Fruit fly (Drosophila melanogaster): ENCODE results near the gene NELF-B.

NELF-B gene

DNA sequence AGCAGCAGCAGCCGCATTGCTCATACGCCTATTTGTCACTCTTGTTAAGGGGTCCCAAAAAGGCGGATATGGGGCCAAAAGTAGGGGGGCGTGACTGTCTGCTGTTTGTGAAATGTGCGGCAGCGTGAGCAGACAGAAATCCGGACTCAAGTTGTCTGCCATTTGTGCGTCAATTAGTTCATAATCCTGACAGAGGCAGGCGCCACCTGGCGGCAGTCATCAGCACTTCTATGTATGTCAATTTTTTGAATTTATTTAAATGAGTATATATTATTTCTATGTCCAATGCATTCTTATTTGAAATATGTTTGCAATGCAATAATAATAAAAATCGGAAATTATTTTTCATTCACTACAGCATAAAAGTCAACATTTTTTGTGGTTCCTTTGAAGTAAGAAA, 15.9 kb upstream of the NELF-B start:
- no peak for TF ChIP-seq ss (GFP tag; optimal IDR thresholded peaks at IDR 0.05)
- no peak for TF ChIP-seq lz (GFP tag; optimal IDR thresholded peaks at IDR 0.05)
- no peak for TF ChIP-seq vri (GFP tag; optimal IDR thresholded peaks at IDR 0.05)

DNA sequence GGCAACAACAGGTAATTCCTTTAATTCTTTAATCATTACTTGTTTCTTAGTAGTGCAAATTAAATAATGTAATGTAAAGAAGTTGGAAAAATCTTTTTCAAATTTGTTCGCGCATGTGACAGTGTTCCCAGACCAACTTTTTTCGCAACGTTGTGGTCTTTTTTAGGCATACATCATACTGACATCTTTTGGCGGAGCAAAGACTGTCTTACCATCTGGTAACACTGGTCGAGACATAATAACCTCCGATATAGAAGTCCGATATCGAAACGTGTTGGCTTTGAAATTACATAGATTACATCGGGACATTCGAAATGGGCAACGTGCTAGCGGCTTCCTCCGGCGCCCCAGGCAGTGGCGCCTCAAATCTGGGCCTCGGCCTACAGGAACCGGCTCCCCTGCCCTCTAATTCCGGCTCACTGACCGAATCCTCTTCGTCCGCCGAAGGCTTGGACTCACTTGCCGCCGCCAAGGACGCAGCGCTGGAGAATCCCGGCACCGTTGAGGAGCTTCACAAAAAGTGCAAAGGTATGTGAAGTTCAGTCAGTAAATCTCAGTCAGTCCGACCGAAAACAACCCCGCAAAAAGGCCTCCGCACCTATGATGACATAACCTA, 9.1 kb upstream of the NELF-B start:
- TF ChIP-seq CG3919 (GFP tag; optimal IDR thresholded peaks at IDR 0.05), result no peak
- no peak for TF ChIP-seq Eip78C (GFP tag)
- TF ChIP-seq salr (GFP tag; optimal IDR thresholded peaks at IDR 0.05), result no peak
- no peak for TF ChIP-seq CG8119 (GFP tag; IDR thresholded peaks at IDR 0.05)
- peak; percentile 87 for TF ChIP-seq svp (GFP tag)
- no peak for TF ChIP-seq fd59A (GFP tag; optimal IDR thresholded peaks at IDR 0.05)
- peak; percentile 7 for TF ChIP-seq CG1621 (tag; optimal IDR thresholded peaks at IDR 0.05)
- TF ChIP-seq Sox102F (GFP tag; optimal IDR thresholded peaks at IDR 0.05), result no peak
- TF ChIP-seq CG31627 (GFP tag; optimal IDR thresholded peaks at IDR 0.05), result no peak
- no peak for TF ChIP-seq net (GFP tag; optimal IDR thresholded peaks at IDR 0.05)
- TF ChIP-seq vri (GFP tag; optimal IDR thresholded peaks at IDR 0.05), result peak; percentile 46

- TF ChIP-seq CG3919 (GFP tag; optimal IDR thresholded peaks at IDR 0.05), result no peak
- TF ChIP-seq fd85E (GFP tag; optimal IDR thresholded peaks at IDR 0.05), result no peak
- no peak for TF ChIP-seq topi (GFP tag; optimal IDR thresholded peaks at IDR 0.05)
- no peak for TF ChIP-seq CG6163 (GFP tag; IDR thresholded peaks at IDR 0.05)
- no peak for TF ChIP-seq CG34406 (GFP tag; optimal IDR thresholded peaks at IDR 0.05)
- no peak for TF ChIP-seq Met (GFP tag; optimal IDR thresholded peaks at IDR 0.05)
- no peak for TF ChIP-seq CG16779 (tag; optimal IDR thresholded peaks at IDR 0.05)
Measured at dm6 chrX:7736593-7736992, 8.4 kb upstream of the NELF-B start, which contains the start of gene Tom40. Tom40 (plus strand) TSS chrX:7736893.

dm6 chrX:7735262-7735661, 7.1 kb upstream of the NELF-B start:
- TF ChIP-seq cyc (GFP tag; optimal IDR thresholded peaks at IDR 0.05), result no peak
- peak; percentile 15 to 41 for TF ChIP-seq ss (GFP tag; optimal IDR thresholded peaks at IDR 0.05)
- TF ChIP-seq CG15336 (GFP tag; IDR thresholded peaks at IDR 0.05), result no peak
- TF ChIP-seq CG11902 (GFP tag; optimal IDR thresholded peaks at IDR 0.05), result no peak
- TF ChIP-seq CG6792 (GFP tag; optimal IDR thresholded peaks at IDR 0.05), result no peak
- peak; percentile 59 for TF ChIP-seq Eip78C (GFP tag)
- TF ChIP-seq dsx (GFP tag; optimal IDR thresholded peaks at IDR 0.05; ENCODE audit: poor library complexity, severe bottlenecking), result peak; percentile 3
- TF ChIP-seq Sox14 (GFP tag; optimal IDR thresholded peaks at IDR 0.05), result peak; percentile 43
- TF ChIP-seq vri (GFP tag; optimal IDR thresholded peaks at IDR 0.05), result peak; percentile 98
- TF ChIP-seq esn (GFP tag; optimal IDR thresholded peaks at IDR 0.05), result no peak
- TF ChIP-seq Ets21C (GFP tag; optimal IDR thresholded peaks at IDR 0.05), result no peak
- TF ChIP-seq CG10631 (GFP tag; optimal IDR thresholded peaks at IDR 0.05), result no peak
- peak; percentile 4 for TF ChIP-seq CG6808 (GFP tag; optimal IDR thresholded peaks at IDR 0.05)
- peak; percentile 7 for TF ChIP-seq net (GFP tag; optimal IDR thresholded peaks at IDR 0.05)
- peak; percentile 26 for TF ChIP-seq CG1621 (tag; optimal IDR thresholded peaks at IDR 0.05)
- no peak for TF ChIP-seq lz (GFP tag; optimal IDR thresholded peaks at IDR 0.05)

- TF ChIP-seq topi (GFP tag; optimal IDR thresholded peaks at IDR 0.05) (peak; percentile 72), svp (GFP tag) (peak; percentile 81), Eip78C (GFP tag) (peak; percentile 90), vri (GFP tag; optimal IDR thresholded peaks at IDR 0.05) (no peak), Sox14 (GFP tag; optimal IDR thresholded peaks at IDR 0.05) (peak; percentile 64), CG10669 (GFP tag; optimal IDR thresholded peaks at IDR 0.05) (peak; percentile 58), CG8319 (GFP tag; optimal IDR thresholded peaks at IDR 0.05) (peak; percentile 39), Sox102F (GFP tag; optimal IDR thresholded peaks at IDR 0.05) (peak; percentile 9), CG7368 (GFP tag; optimal IDR thresholded peaks at IDR 0.05) (peak; percentile 53), Lpt (GFP tag; optimal IDR thresholded peaks at IDR 0.05) (peak; percentile 35), fkh (GFP tag; optimal IDR thresholded peaks at IDR 0.05) (peak; percentile 56), lz (GFP tag; optimal IDR thresholded peaks at IDR 0.05) (peak; percentile 80), Ets96B (tag; optimal IDR thresholded peaks at IDR 0.05) (peak; percentile 54), Ets21C (GFP tag; optimal IDR thresholded peaks at IDR 0.05) (peak; percentile 61), CG31627 (GFP tag; optimal IDR thresholded peaks at IDR 0.05) (peak; percentile 71), eg (GFP tag; IDR thresholded peaks at IDR 0.05) (peak; percentile 79), cyc (GFP tag; optimal IDR thresholded peaks at IDR 0.05) (peak; percentile 74), fd85E (GFP tag; optimal IDR thresholded peaks at IDR 0.05) (no peak), CG15336 (GFP tag; IDR thresholded peaks at IDR 0.05) (peak; percentile 59), Blimp-1 (GFP tag; optimal IDR thresholded peaks at IDR 0.05) (peak; percentile 24), esn (GFP tag; optimal IDR thresholded peaks at IDR 0.05) (peak; percentile 80), Gug (GFP tag; IDR thresholded peaks at IDR 0.05) (peak; percentile 42; the same call in 1 of the 2 replicates), CG6808 (GFP tag; optimal IDR thresholded peaks at IDR 0.05) (peak; percentile 19), acj6 (GFP tag; optimal IDR thresholded peaks at IDR 0.05) (peak; percentile 75)
Measured at dm6 chrX:7734131-7734930, 6.2 kb upstream of the NELF-B start, which contains the start of the genes Pdp and Rab39. Pdp (minus strand) TSS chrX:7734651. Rab39 (plus strand) TSS chrX:7734923.

Measured in whole organism, prepupa.